Worm (Caenorhabditis elegans): Measurements from ENCODE around the gene twk-17.

- TF ChIP-seq ztf-4 (tag; optimal IDR thresholded peaks at IDR 0.05) = no peak
- TF ChIP-seq fos-1 (tag; optimal IDR thresholded peaks at IDR 0.05) = no peak
Measured at ce11 chrX:7640811-7641210, 32.9 kb upstream of the twk-17 start.
